Worm (Caenorhabditis elegans) whole organism, L1 larva: ENCODE results near the gene F37C12.21.
A peak's percentile ranks its signal among the peaks of the same experiment; 100 is the strongest.

ENCODE experiments used
- C04F5.9 ChIP-seq: sonication (generic microtip); optimal IDR thresholded peaks from 2 replicates; lab custom pipeline; 2016; ENCODE audit warnings: missing genetic modification characterization, missing compliant biosample characterization
- C34B4.2 ChIP-seq: sonication (generic microtip); optimal IDR thresholded peaks from 2 replicates; lab custom pipeline; 2017; ENCODE audit warnings: mild to moderate bottlenecking, missing genetic modification characterization, missing compliant biosample characterization
- F16B12.6 ChIP-seq: fragments of 150-350 bp; optimal IDR thresholded peaks from 2 replicates; lab custom pipeline; 2014; ENCODE audit warnings: missing biosample characterization, missing genetic modification characterization
- alr-1 ChIP-seq: fragments of 200-800 bp; sonication (Bioruptor generic); optimal IDR thresholded peaks from 2 replicates; lab custom pipeline; 2018; ENCODE audit warnings: borderline replicate concordance, mild to moderate bottlenecking, missing genetic modification characterization, missing compliant biosample characterization
- aly-2 ChIP-seq: fragments of 150-350 bp; optimal IDR thresholded peaks from 2 replicates; lab custom pipeline; 2014; ENCODE audit warnings: missing biosample characterization, missing genetic modification characterization
- ceh-8 ChIP-seq: fragments of 200-800 bp; sonication (Bioruptor generic); optimal IDR thresholded peaks from 2 replicates; lab custom pipeline; 2018; ENCODE audit warnings: mild to moderate bottlenecking, missing genetic modification characterization, moderate library complexity, missing compliant biosample characterization
- ceh-88 ChIP-seq: fragments of 200-800 bp; sonication (Bioruptor generic); IDR thresholded peaks from 2 replicates; pipeline ENCODE4 v1.3.6; 2022; ENCODE audit warnings: missing genetic modification characterization, missing compliant biosample characterization
- dpl-1 ChIP-seq, 3 experiments: fragments of 150-350 bp in 2 of 3; sonication (generic microtip) in 1 of 3; optimal IDR thresholded peaks; 2 replicates each; lab custom pipeline; 2014 to 2017; ENCODE audit warnings: missing biosample characterization in 3 of 3, missing genetic modification characterization in 3 of 3, missing genetic modification reagents in 3 of 3
- dsc-1 ChIP-seq: sonication (generic microtip); optimal IDR thresholded peaks from 2 replicates; lab custom pipeline; 2016; ENCODE audit warnings: mild to moderate bottlenecking, missing genetic modification characterization, missing compliant biosample characterization
- efl-1 ChIP-seq, 4 experiments: fragments of 150-350 bp; optimal IDR thresholded peaks in 3 of 4; peaks in 1 of 4; 1 replicate in 1 of 4; 2 replicates in 3 of 4; lab custom pipeline; 2014; ENCODE audit warnings: missing biosample characterization in 2 of 4, missing genetic modification characterization in 2 of 4, missing genetic modification reagents in 2 of 4
- egl-27 ChIP-seq, 2 experiments: fragments of 150-350 bp in 1 of 2; sonication (generic microtip); optimal IDR thresholded peaks; 3 replicates each; lab custom pipeline; 2017 to 2018; ENCODE audit warnings: missing biosample characterization in 2 of 2, missing genetic modification characterization in 2 of 2, missing genetic modification reagents in 2 of 2
- elt-2 ChIP-seq: sonication (generic microtip); optimal IDR thresholded peaks from 2 replicates; lab custom pipeline; 2016; ENCODE audit warnings: missing genetic modification characterization, mild to moderate bottlenecking, inconsistent platforms, missing compliant biosample characterization, missing genetic modification reagents
- fkh-10 ChIP-seq: sonication (generic microtip); optimal IDR thresholded peaks from 2 replicates; lab custom pipeline; 2017; ENCODE audit warnings: missing biosample characterization, missing genetic modification reagents, missing genetic modification characterization
- fkh-4 ChIP-seq: sonication (generic microtip); optimal IDR thresholded peaks from 2 replicates; lab custom pipeline; 2016; ENCODE audit warnings: missing compliant biosample characterization, missing genetic modification characterization, borderline replicate concordance
- fos-1 ChIP-seq: fragments of 150-350 bp; optimal IDR thresholded peaks from 2 replicates; lab custom pipeline; 2014; ENCODE audit warnings: missing biosample characterization, missing genetic modification characterization
- grh-1 ChIP-seq: fragments of 200-800 bp; sonication (Bioruptor generic); IDR thresholded peaks from 2 replicates; pipeline ENCODE4 v1.3.6; 2022; ENCODE audit warnings: missing genetic modification reagents, missing genetic modification characterization, missing compliant biosample characterization
- hpl-2 ChIP-seq: fragments of 150-350 bp; optimal IDR thresholded peaks from 2 replicates; lab custom pipeline; 2014; ENCODE audit warnings: missing biosample characterization, missing genetic modification reagents, missing genetic modification characterization
- isw-1 ChIP-seq: fragments of 200-800 bp; sonication (Bioruptor generic); IDR thresholded peaks from 2 replicates; pipeline ENCODE4 v1.3.6; 2022; ENCODE audit warnings: missing genetic modification characterization, missing compliant biosample characterization
- lin-14 ChIP-seq: fragments of 200-800 bp; sonication (Bioruptor generic); optimal IDR thresholded peaks from 2 replicates; lab custom pipeline; 2018; ENCODE audit warnings: mild to moderate bottlenecking, missing genetic modification characterization, moderate library complexity, missing compliant biosample characterization
- lin-15B ChIP-seq: fragments of 150-350 bp; sonication (generic microtip); optimal IDR thresholded peaks from 3 replicates; lab custom pipeline; 2014; ENCODE audit warnings: missing biosample characterization, missing genetic modification characterization
- lin-35 ChIP-seq, 2 experiments: fragments of 150-350 bp; optimal IDR thresholded peaks; 2 replicates each; lab custom pipeline; 2014; ENCODE audit warnings: missing biosample characterization in 2 of 2, missing genetic modification characterization in 2 of 2, missing genetic modification reagents in 2 of 2
- lir-3 ChIP-seq: sonication (generic microtip); optimal IDR thresholded peaks from 2 replicates; lab custom pipeline; 2016; ENCODE audit warnings: mild to moderate bottlenecking, missing genetic modification characterization, moderate library complexity, missing compliant biosample characterization; ENCODE audit not compliant: poor library complexity
- lsy-2 ChIP-seq, 2 experiments: fragments of 150-350 bp; optimal IDR thresholded peaks; 2 replicates each; lab custom pipeline; 2014; ENCODE audit warnings: missing biosample characterization in 2 of 2, missing genetic modification characterization in 2 of 2
- mab-9 ChIP-seq: fragments of 200-800 bp; sonication (Bioruptor generic); IDR thresholded peaks from 2 replicates; pipeline ENCODE4 v1.3.6; 2022; ENCODE audit warnings: missing genetic modification reagents, missing genetic modification characterization, missing compliant biosample characterization
- mdl-1 ChIP-seq, 2 experiments: fragments of 150-350 bp; optimal IDR thresholded peaks; 2 replicates each; lab custom pipeline; 2014 to 2017; ENCODE audit warnings: missing biosample characterization in 2 of 2, missing genetic modification characterization in 2 of 2, inconsistent platforms in 1 of 2
- mep-1 ChIP-seq: fragments of 150-350 bp; optimal IDR thresholded peaks from 2 replicates; lab custom pipeline; 2014; ENCODE audit warnings: missing biosample characterization, missing genetic modification characterization
- nhr-12 ChIP-seq: sonication (generic microtip); optimal IDR thresholded peaks from 2 replicates; lab custom pipeline; 2017; ENCODE audit warnings: missing biosample characterization, missing genetic modification characterization
- nhr-19 ChIP-seq: fragments of 200-800 bp; sonication (Bioruptor generic); conservative IDR thresholded peaks from 2 replicates; pipeline ENCODE4 v1.3.6; 2022; ENCODE audit warnings: missing genetic modification characterization, missing compliant biosample characterization
- nhr-237 ChIP-seq: fragments of 150-350 bp; optimal IDR thresholded peaks from 2 replicates; lab custom pipeline; 2014; ENCODE audit warnings: missing biosample characterization, missing genetic modification characterization
- nhr-28 ChIP-seq: fragments of 150-350 bp; optimal IDR thresholded peaks from 2 replicates; lab custom pipeline; 2014; ENCODE audit warnings: missing biosample characterization, missing genetic modification characterization
- nhr-47 ChIP-seq: sonication (generic microtip); optimal IDR thresholded peaks from 2 replicates; lab custom pipeline; 2016; ENCODE audit warnings: mild to moderate bottlenecking, missing genetic modification characterization, moderate library complexity, missing compliant biosample characterization
- nhr-71 ChIP-seq: sonication (generic microtip); optimal IDR thresholded peaks from 2 replicates; lab custom pipeline; 2016; ENCODE audit warnings: mild to moderate bottlenecking, missing genetic modification characterization, moderate library complexity, missing compliant biosample characterization
- nhr-84 ChIP-seq: sonication (generic microtip); optimal IDR thresholded peaks from 2 replicates; lab custom pipeline; 2017; ENCODE audit warnings: missing biosample characterization, missing genetic modification characterization
- pag-3 ChIP-seq: sonication (generic microtip); optimal IDR thresholded peaks from 2 replicates; lab custom pipeline; 2017; ENCODE audit warnings: missing genetic modification characterization, mild to moderate bottlenecking, missing compliant biosample characterization, antibody characterized with exemption, borderline replicate concordance; ENCODE audit not compliant: insufficient read depth
- pqm-1 ChIP-seq: sonication (generic microtip); optimal IDR thresholded peaks from 3 replicates; lab custom pipeline; 2017; ENCODE audit warnings: missing biosample characterization, missing genetic modification characterization
- skn-1 ChIP-seq: fragments of 150-350 bp; optimal IDR thresholded peaks from 2 replicates; lab custom pipeline; 2014; ENCODE audit warnings: missing biosample characterization, missing genetic modification characterization
- snu-23 ChIP-seq: sonication (generic microtip); optimal IDR thresholded peaks from 2 replicates; lab custom pipeline; 2016; ENCODE audit warnings: missing genetic modification characterization, missing compliant biosample characterization
- sptf-1 ChIP-seq: fragments of 150-350 bp; optimal IDR thresholded peaks from 2 replicates; lab custom pipeline; 2014; ENCODE audit warnings: missing biosample characterization, missing genetic modification characterization
- sup-37 ChIP-seq: fragments of 200-800 bp; sonication (Bioruptor generic); optimal IDR thresholded peaks from 2 replicates; lab custom pipeline; 2018; ENCODE audit warnings: mild to moderate bottlenecking, missing genetic modification characterization, missing compliant biosample characterization
- tlp-1 ChIP-seq: fragments of 150-350 bp; optimal IDR thresholded peaks from 2 replicates; lab custom pipeline; 2014; ENCODE audit warnings: missing biosample characterization, missing genetic modification characterization
- unc-30 ChIP-seq: sonication (generic microtip); optimal IDR thresholded peaks from 2 replicates; lab custom pipeline; 2017; ENCODE audit warnings: missing biosample characterization, missing genetic modification characterization
- unc-62 ChIP-seq: fragments of 150-350 bp; optimal IDR thresholded peaks from 2 replicates; lab custom pipeline; 2014; ENCODE audit warnings: missing biosample characterization, missing genetic modification reagents, missing genetic modification characterization
- unc-86 ChIP-seq: sonication (generic microtip); optimal IDR thresholded peaks from 2 replicates; lab custom pipeline; 2016; ENCODE audit warnings: missing genetic modification characterization, missing compliant biosample characterization
- unc-98 ChIP-seq: fragments of 200-800 bp; sonication (Bioruptor generic); IDR thresholded peaks from 2 replicates; pipeline ENCODE4 v1.3.6; 2022; ENCODE audit warnings: missing genetic modification characterization, missing compliant biosample characterization
- vab-15 ChIP-seq: sonication (generic microtip); optimal IDR thresholded peaks from 2 replicates; lab custom pipeline; 2017; ENCODE audit warnings: missing genotype, mild to moderate bottlenecking, missing genetic modification characterization, missing compliant biosample characterization
- zip-4 ChIP-seq: fragments of 200-800 bp; sonication (Bioruptor generic); optimal IDR thresholded peaks from 2 replicates; lab custom pipeline; 2018; ENCODE audit warnings: mild to moderate bottlenecking, missing genetic modification characterization, moderate library complexity, missing compliant biosample characterization
- ztf-11 ChIP-seq, 2 experiments: sonication (generic microtip); optimal IDR thresholded peaks; 2 replicates each; lab custom pipeline; 2016 to 2017; ENCODE audit warnings: missing genetic modification characterization in 2 of 2, missing biosample characterization in 1 of 2, missing compliant biosample characterization in 1 of 2

Gene F37C12.21

ce11 chrIII:7188300-7189052 is at the start of gene F37C12.21, which contains the start of gene F37C12.10:
F37C12.21 (plus strand) TSS chrIII:7188357.
F37C12.10 (minus strand) TSS chrIII:7188384.
- TF ChIP-seq nhr-71 (tag; lab: Kevin White, UChicago) (no peak), alr-1 (tag; lab: Kevin White, UChicago) (no peak), lsy-2 (tag; optimal IDR thresholded peaks at IDR 0.05; lab: Kevin White, UChicago) (peak in 1 of 2 experiments; percentile 5), elt-2 (tag; lab: Kevin White, UChicago) (peak; percentile 37), lir-3 (tag; lab: Kevin White, UChicago) (no peak), unc-62 (GFP tag; lab: Kevin White, UChicago) (no peak), efl-1 (optimal IDR thresholded peaks at IDR 0.05; lab: Kevin White, UChicago) (no peak), efl-1 (GFP tag; optimal IDR thresholded peaks at IDR 0.05 in 1 of 2; lab: Kevin White, UChicago) (peak in 1 of 2 experiments; percentile 14)

- TF ChIP-seq vab-15 (tag; lab: Kevin White, UChicago) = no peak
- TF ChIP-seq sup-37 = no peak
- TF ChIP-seq skn-1 (tag; lab: Kevin White, UChicago) = no peak
- no peak for TF ChIP-seq dpl-1 (GFP tag; optimal IDR thresholded peaks at IDR 0.05; lab: Kevin White, UChicago)
- no peak for TF ChIP-seq mdl-1 (tag; optimal IDR thresholded peaks at IDR 0.05; lab: Kevin White, UChicago)
- no peak for TF ChIP-seq mep-1 (tag; lab: Kevin White, UChicago)
- no peak for TF ChIP-seq tlp-1 (tag; lab: Kevin White, UChicago)
- peak; percentile 41; the same call in 1 of the 2 replicates for TF ChIP-seq ceh-88 (GFP tag; lab: Robert Waterston, UW)
- TF ChIP-seq C34B4.2 (tag; lab: Kevin White, UChicago) = no peak
- no peak for TF ChIP-seq ceh-8 (GFP tag; lab: Kevin White, UChicago)
- TF ChIP-seq grh-1 = peak; percentile 67
- peak; percentile 44 for TF ChIP-seq lin-14 (GFP tag; lab: Kevin White, UChicago)
- no peak for TF ChIP-seq lin-15B (tag; lab: Kevin White, UChicago)
- TF ChIP-seq nhr-19 = peak; percentile 79
- peak; percentile 66 for TF ChIP-seq snu-23 (GFP tag; lab: Kevin White, UChicago)
- TF ChIP-seq pqm-1 (tag; lab: Kevin White, UChicago) = no peak
- TF ChIP-seq mab-9 = no peak
- TF ChIP-seq pag-3 = no peak
- peak; percentile 46 for TF ChIP-seq elt-2 (tag; lab: Kevin White, UChicago)
- peak; percentile 70 for TF ChIP-seq nhr-47
- no peak for TF ChIP-seq nhr-12 (tag; lab: Kevin White, UChicago)
- TF ChIP-seq unc-30 (tag; lab: Kevin White, UChicago) = no peak
- no peak for TF ChIP-seq hpl-2 (GFP tag; lab: Kevin White, UChicago)
- peak; percentile 1 to 42 for TF ChIP-seq lin-35 (GFP tag; optimal IDR thresholded peaks at IDR 0.05; lab: Kevin White, UChicago)
- no peak for TF ChIP-seq unc-98
- no peak for TF ChIP-seq dsc-1
- no peak for TF ChIP-seq nhr-237 (tag; lab: Kevin White, UChicago)
- no peak for TF ChIP-seq C04F5.9
- no peak for TF ChIP-seq lir-3 (tag; lab: Kevin White, UChicago)
- no peak for TF ChIP-seq sptf-1 (tag; lab: Kevin White, UChicago)
- no peak for TF ChIP-seq fos-1 (tag; lab: Kevin White, UChicago)
- TF ChIP-seq fkh-10 (GFP tag; lab: Kevin White, UChicago) = no peak
- no peak for TF ChIP-seq ztf-11 (tag; optimal IDR thresholded peaks at IDR 0.05; lab: Kevin White, UChicago)
- no peak for TF ChIP-seq nhr-28 (tag; lab: Kevin White, UChicago)
- TF ChIP-seq F16B12.6 (tag; lab: Kevin White, UChicago) = no peak
- TF ChIP-seq zip-4 (GFP tag; lab: Kevin White, UChicago) = no peak
- no peak for TF ChIP-seq isw-1 (GFP tag; lab: Robert Waterston, UW)
- no peak for TF ChIP-seq unc-62 (GFP tag; lab: Kevin White, UChicago)
- no peak for TF ChIP-seq egl-27 (tag; optimal IDR thresholded peaks at IDR 0.05; lab: Kevin White, UChicago)
- TF ChIP-seq aly-2 (tag; lab: Kevin White, UChicago) = no peak
- TF ChIP-seq unc-86 (tag; lab: Kevin White, UChicago) = no peak
- no peak for TF ChIP-seq nhr-84
- no peak for TF ChIP-seq fkh-4 (tag; lab: Kevin White, UChicago)
These were observed 47.9 kb upstream of the F37C12.21 start for ce11 chrIII:7140228-7140710.
